Worm (Caenorhabditis elegans): ENCODE results near the gene tsct-1.

ce11 chrX:12478465-12478864 lies 44.6 kb downstream of the tsct-1 start:
- TF ChIP-seq zag-1 (tag; optimal IDR thresholded peaks at IDR 0.05) (no peak), aly-2 (tag; optimal IDR thresholded peaks at IDR 0.05) (no peak), unc-62 (GFP tag; optimal IDR thresholded peaks at IDR 0.05) (no peak), sma-9 (GFP tag; optimal IDR thresholded peaks at IDR 0.05) (no peak), sma-9 (tag; optimal IDR thresholded peaks at IDR 0.05) (no peak), lin-13 (GFP tag; optimal IDR thresholded peaks at IDR 0.05) (no peak), egl-27 (tag; optimal IDR thresholded peaks at IDR 0.05) (no peak), ceh-82 (tag; optimal IDR thresholded peaks at IDR 0.05) (no peak)
